Fruit fly (Drosophila melanogaster) whole organism, wandering third instar larva: ENCODE results near the gene Nup98-96.

ENCODE experiments used
- Abd-B ChIP-seq: fragments of >200 bp; optimal IDR thresholded peaks from 2 replicates; lab custom pipeline; 2017; ENCODE audit warnings: missing biosample characterization, missing genetic modification characterization
- CG32264 ChIP-seq: fragments of 200-800 bp; sonication (Bioruptor generic); optimal IDR thresholded peaks from 2 replicates; lab custom pipeline; 2016; ENCODE audit warnings: missing biosample characterization, missing genetic modification characterization
- CG9705 ChIP-seq: fragments of 200-800 bp; sonication (Bioruptor generic); optimal IDR thresholded peaks from 2 replicates; lab custom pipeline; 2018; ENCODE audit warnings: missing biosample characterization, mild to moderate bottlenecking, missing genetic modification characterization
- CrebA ChIP-seq: fragments of 200-800 bp; sonication (Bioruptor generic); optimal IDR thresholded peaks from 2 replicates; lab custom pipeline; 2016; ENCODE audit warnings: missing biosample characterization, mild to moderate bottlenecking, missing genetic modification characterization, borderline replicate concordance
- Dfd ChIP-seq: fragments of >200 bp; optimal IDR thresholded peaks from 2 replicates; lab custom pipeline; 2017; ENCODE audit warnings: missing biosample characterization, missing genetic modification characterization
- GATAd ChIP-seq: sonication (Bioruptor generic); optimal IDR thresholded peaks from 2 replicates; lab custom pipeline; 2016; ENCODE audit warnings: missing biosample characterization, missing genetic modification characterization
- HLH106 ChIP-seq: fragments of 200-800 bp; optimal IDR thresholded peaks from 3 replicates; lab custom pipeline; 2019; ENCODE audit warnings: missing biosample characterization, mild to moderate bottlenecking, missing genetic modification characterization, moderate library complexity
- Hnf4 ChIP-seq: fragments of 200-800 bp; sonication (Bioruptor generic); optimal IDR thresholded peaks from 2 replicates; lab custom pipeline; 2016; ENCODE audit warnings: missing biosample characterization, mild to moderate bottlenecking, missing genetic modification characterization
- Hr78 ChIP-seq: fragments of >200 bp; optimal IDR thresholded peaks from 2 replicates; lab custom pipeline; 2017; ENCODE audit warnings: missing biosample characterization, missing genetic modification characterization
- Hr83 ChIP-seq: fragments of 200-300 bp; sonication (Bioruptor generic); optimal IDR thresholded peaks from 2 replicates; lab custom pipeline; 2016; ENCODE audit warnings: missing biosample characterization, mild to moderate bottlenecking, missing genetic modification characterization, moderate library complexity; ENCODE audit not compliant: poor library complexity, severe bottlenecking
- Jra ChIP-seq: sonication (Bioruptor generic); optimal IDR thresholded peaks from 2 replicates; lab custom pipeline; 2016; ENCODE audit warnings: missing biosample characterization, missing genetic modification characterization
- Mio ChIP-seq: sonication (Bioruptor generic); optimal IDR thresholded peaks from 2 replicates; lab custom pipeline; 2016; ENCODE audit warnings: missing biosample characterization, missing genetic modification characterization
- Myc ChIP-seq: fragments of >200 bp; optimal IDR thresholded peaks from 2 replicates; lab custom pipeline; 2017
- N ChIP-seq: fragments of >200 bp; optimal IDR thresholded peaks from 2 replicates; lab custom pipeline; 2018; ENCODE audit warnings: missing biosample characterization, missing external identifiers, missing genetic modification characterization
- OdsH ChIP-seq: fragments of 200-800 bp; sonication (Bioruptor generic); optimal IDR thresholded peaks from 2 replicates; lab custom pipeline; 2016; ENCODE audit warnings: missing biosample characterization, mild to moderate bottlenecking, missing genetic modification characterization
- Rel ChIP-seq, 2 experiments: fragments of 200-800 bp; sonication (Bioruptor generic) in 1 of 2; optimal IDR thresholded peaks; 2 replicates in 1 of 2; 3 replicates in 1 of 2; lab custom pipeline; 2016 to 2019; ENCODE audit warnings: mild to moderate bottlenecking in 2 of 2, missing biosample characterization in 2 of 2, missing genetic modification characterization in 2 of 2, moderate library complexity in 1 of 2
- Sp1 ChIP-seq: fragments of 200-800 bp; sonication (Bioruptor generic); optimal IDR thresholded peaks from 3 replicates; lab custom pipeline; 2019; ENCODE audit warnings: missing biosample characterization, mild to moderate bottlenecking, missing genetic modification characterization, moderate library complexity
- Vsx2 ChIP-seq: fragments of 200-300, 225-300 bp; sonication (Bioruptor generic); optimal IDR thresholded peaks from 2 replicates; lab custom pipeline; 2018; ENCODE audit warnings: missing biosample characterization, missing genetic modification characterization; ENCODE audit not compliant: partially characterized antibody
- br ChIP-seq: fragments of 200-800 bp; sonication (Bioruptor generic); optimal IDR thresholded peaks from 2 replicates; lab custom pipeline; 2016; ENCODE audit warnings: missing biosample characterization, missing genetic modification characterization
- brk ChIP-seq: fragments of 200-800 bp; sonication (Bioruptor generic); optimal IDR thresholded peaks from 2 replicates; lab custom pipeline; 2016; ENCODE audit warnings: missing biosample characterization, mild to moderate bottlenecking, missing genetic modification characterization
- dl ChIP-seq, 2 experiments: fragments of 175-275, 200-275 bp in 1 of 2; fragments of 200-275 bp in 1 of 2; sonication (Bioruptor generic); optimal IDR thresholded peaks; lab custom pipeline; 2018; ENCODE audit warnings: mild to moderate bottlenecking in 2 of 2, missing biosample characterization in 2 of 2, missing genetic modification characterization in 2 of 2, moderate library complexity in 2 of 2; ENCODE audit not compliant: partially characterized antibody in 2 of 2, insufficient read depth in 1 of 2
- dmrt93B ChIP-seq: fragments of 200-800 bp; sonication (Bioruptor generic); optimal IDR thresholded peaks from 2 replicates; lab custom pipeline; 2018; ENCODE audit warnings: missing biosample characterization, mild to moderate bottlenecking, missing genetic modification characterization
- dsf ChIP-seq: sonication (Bioruptor generic); optimal IDR thresholded peaks from 2 replicates; lab custom pipeline; 2016; ENCODE audit warnings: missing biosample characterization, missing genetic modification characterization, borderline replicate concordance
- ey ChIP-seq: fragments of 200-800 bp; sonication (Bioruptor generic); optimal IDR thresholded peaks from 2 replicates; lab custom pipeline; 2016; ENCODE audit warnings: missing biosample characterization, missing genetic modification characterization
- foxo ChIP-seq, 2 experiments: fragments of 200-800 bp; sonication (Bioruptor generic); optimal IDR thresholded peaks; 2 replicates in 1 of 2; 3 replicates in 1 of 2; lab custom pipeline; 2016 to 2017; ENCODE audit warnings: missing biosample characterization in 2 of 2, missing genetic modification characterization in 2 of 2
- fru ChIP-seq: fragments of 200-800 bp; sonication (Bioruptor generic); optimal IDR thresholded peaks from 3 replicates; lab custom pipeline; 2016; ENCODE audit warnings: missing biosample characterization, mild to moderate bottlenecking, missing genetic modification characterization
- h ChIP-seq: fragments of 200-800 bp; sonication (Bioruptor generic); optimal IDR thresholded peaks from 3 replicates; lab custom pipeline; 2016; ENCODE audit warnings: missing biosample characterization, mild to moderate bottlenecking, missing genetic modification characterization
- jim ChIP-seq: fragments of 175-275, 200-325 bp; sonication (Bioruptor generic); optimal IDR thresholded peaks from 2 replicates; lab custom pipeline; 2016; ENCODE audit warnings: missing biosample characterization, mild to moderate bottlenecking, missing genetic modification characterization
- lola ChIP-seq: fragments of >200 bp; optimal IDR thresholded peaks from 2 replicates; lab custom pipeline; 2017; ENCODE audit warnings: missing biosample characterization, missing genetic modification characterization
- pan ChIP-seq: fragments of >200 bp; optimal IDR thresholded peaks from 2 replicates; lab custom pipeline; 2017
- psq ChIP-seq: fragments of 200-800 bp; sonication (Bioruptor generic); optimal IDR thresholded peaks from 3 replicates; lab custom pipeline; 2017; ENCODE audit warnings: missing biosample characterization, mild to moderate bottlenecking, missing genetic modification characterization, moderate library complexity
- rgr ChIP-seq: fragments of 200-800 bp; sonication (Bioruptor generic); optimal IDR thresholded peaks from 3 replicates; lab custom pipeline; 2016; ENCODE audit warnings: missing biosample characterization, mild to moderate bottlenecking, missing genetic modification characterization
- sage ChIP-seq: fragments of 200-800 bp; sonication (Bioruptor generic); optimal IDR thresholded peaks from 2 replicates; lab custom pipeline; 2016; ENCODE audit warnings: missing biosample characterization, mild to moderate bottlenecking, missing genetic modification characterization
- sv ChIP-seq: fragments of 200-800 bp; sonication (Bioruptor generic); optimal IDR thresholded peaks from 3 replicates; lab custom pipeline; 2016; ENCODE audit warnings: missing biosample characterization, missing genetic modification characterization
- tai ChIP-seq: sonication (Bioruptor generic); optimal IDR thresholded peaks from 2 replicates; lab custom pipeline; 2016; ENCODE audit warnings: missing biosample characterization, missing genetic modification characterization
- usp ChIP-seq: fragments of >200 bp; optimal IDR thresholded peaks from 2 replicates; lab custom pipeline; 2017; ENCODE audit warnings: missing biosample characterization, missing genetic modification characterization
- woc ChIP-seq: sonication (Bioruptor generic); optimal IDR thresholded peaks from 2 replicates; lab custom pipeline; 2016; ENCODE audit warnings: missing biosample characterization, mild to moderate bottlenecking, missing genetic modification characterization

Nup98-96 gene

dm6 chr3R:23735648-23736047 lies 45.8 kb downstream of the Nup98-96 start:
- TF ChIP-seq Myc (peak; percentile 86), br (GFP tag; lab: Kevin White, UChicago) (no peak)

- no peak for TF ChIP-seq usp
- TF ChIP-seq Jra (GFP tag; lab: Kevin White, UChicago) = no peak
- TF ChIP-seq brk = no peak
- no peak for TF ChIP-seq jim (GFP tag; lab: Kevin White, UChicago)
- no peak for TF ChIP-seq Hr78 (GFP tag; lab: Kevin White, UChicago)
- no peak for TF ChIP-seq ey (GFP tag; lab: Kevin White, UChicago)
- no peak for TF ChIP-seq Myc
- TF ChIP-seq dl (GFP tag; optimal IDR thresholded peaks at IDR 0.05; lab: Kevin White, UChicago; ENCODE audit: insufficient read depth in 1 of 2, partially characterized antibody in 2 of 2) = no peak
- TF ChIP-seq Vsx2 = no peak
- no peak for TF ChIP-seq dmrt93B (GFP tag; lab: Kevin White, UChicago)
- no peak for TF ChIP-seq foxo (GFP tag; optimal IDR thresholded peaks at IDR 0.05; lab: Kevin White, UChicago)
- no peak for TF ChIP-seq psq (GFP tag; lab: Kevin White, UChicago)
- no peak for TF ChIP-seq woc (GFP tag; lab: Kevin White, UChicago)
- no peak for TF ChIP-seq Hnf4 (GFP tag; lab: Kevin White, UChicago)
- no peak for TF ChIP-seq Mio (GFP tag; lab: Kevin White, UChicago)
- TF ChIP-seq fru = no peak
- no peak for TF ChIP-seq Dfd (GFP tag; lab: Kevin White, UChicago)
- no peak for TF ChIP-seq CG9705 (GFP tag; lab: Kevin White, UChicago)
- TF ChIP-seq Hr83 (GFP tag; lab: Kevin White, UChicago) = no peak
- no peak for TF ChIP-seq dsf (GFP tag; lab: Kevin White, UChicago)
Measured at dm6 chr3R:23734573-23735404, 46.6 kb downstream of the Nup98-96 start.

dm6 chr3R:23733771-23734170 lies 47.6 kb downstream of the Nup98-96 start:
- no peak for TF ChIP-seq CG9705 (GFP tag; lab: Kevin White, UChicago)
- TF ChIP-seq lola (GFP tag; lab: Kevin White, UChicago) = no peak
- TF ChIP-seq h (GFP tag; lab: Kevin White, UChicago) = no peak
- TF ChIP-seq ey (GFP tag; lab: Kevin White, UChicago) = no peak
- TF ChIP-seq sv (GFP tag; lab: Kevin White, UChicago) = no peak
- no peak for TF ChIP-seq Vsx2
- no peak for TF ChIP-seq br (GFP tag; lab: Kevin White, UChicago)
- TF ChIP-seq usp = no peak
- no peak for TF ChIP-seq Abd-B (GFP tag; lab: Kevin White, UChicago)
- no peak for TF ChIP-seq N (GFP tag; lab: Kevin White, UChicago)
- no peak for TF ChIP-seq sage (GFP tag; lab: Kevin White, UChicago)
- TF ChIP-seq CG32264 (GFP tag; lab: Kevin White, UChicago) = no peak
- no peak for TF ChIP-seq dl (GFP tag; optimal IDR thresholded peaks at IDR 0.05; lab: Kevin White, UChicago; ENCODE audit: insufficient read depth in 1 of 2, partially characterized antibody in 2 of 2)
- TF ChIP-seq Hnf4 (GFP tag; lab: Kevin White, UChicago) = no peak
- TF ChIP-seq woc (GFP tag; lab: Kevin White, UChicago) = no peak
- no peak for TF ChIP-seq Rel (GFP tag; optimal IDR thresholded peaks at IDR 0.05; lab: Kevin White, UChicago)
- TF ChIP-seq Rel (tag; optimal IDR thresholded peaks at IDR 0.05; lab: Kevin White, UChicago) = no peak
- no peak for TF ChIP-seq jim (GFP tag; lab: Kevin White, UChicago)
- TF ChIP-seq psq (GFP tag; lab: Kevin White, UChicago) = no peak

dm6 chr3R:23732990-23733512 lies 48.4 kb downstream of the Nup98-96 start, which contains the start of the genes Hmgcr and Rpn9:
Gene Hmgcr (plus strand): TSS chr3R:23733324.
Gene Rpn9 (minus strand): TSS chr3R:23733462.
- TF ChIP-seq Dfd (GFP tag; lab: Kevin White, UChicago) (no peak), Myc (no peak), rgr (GFP tag; lab: Kevin White, UChicago) (no peak), Jra (GFP tag; lab: Kevin White, UChicago) (peak; percentile 2), jim (GFP tag; lab: Kevin White, UChicago) (no peak), GATAd (GFP tag; lab: Kevin White, UChicago) (no peak), woc (GFP tag; lab: Kevin White, UChicago) (no peak), dl (GFP tag; optimal IDR thresholded peaks at IDR 0.05; lab: Kevin White, UChicago; ENCODE audit: insufficient read depth in 1 of 2, partially characterized antibody in 2 of 2) (no peak), CG9705 (GFP tag; lab: Kevin White, UChicago) (no peak), ey (GFP tag; lab: Kevin White, UChicago) (no peak), Mio (GFP tag; lab: Kevin White, UChicago) (no peak), usp (no peak), br (GFP tag; lab: Kevin White, UChicago) (peak; percentile 20), HLH106 (tag; lab: Kevin White, UChicago) (no peak), h (GFP tag; lab: Kevin White, UChicago) (peak; percentile 36), OdsH (GFP tag; lab: Kevin White, UChicago) (no peak), N (GFP tag; lab: Kevin White, UChicago) (no peak), pan (lab: Kevin White, UChicago) (no peak), lola (GFP tag; lab: Kevin White, UChicago) (no peak), psq (GFP tag; lab: Kevin White, UChicago) (peak; percentile 2), Sp1 (GFP tag; lab: Kevin White, UChicago) (no peak), Hnf4 (GFP tag; lab: Kevin White, UChicago) (peak; percentile 9), tai (GFP tag; lab: Kevin White, UChicago) (peak; percentile 6), Vsx2 (peak; percentile 79), CG32264 (GFP tag; lab: Kevin White, UChicago) (no peak), CrebA (GFP tag; lab: Kevin White, UChicago) (no peak), Hr83 (GFP tag; lab: Kevin White, UChicago) (no peak), dsf (GFP tag; lab: Kevin White, UChicago) (no peak), fru (peak; percentile 10)
